Worm (Caenorhabditis elegans) whole organism, young adult: ENCODE measurements around the gene glb-9.

Experiments
- B0035.1 ChIP-seq: sonication (generic microtip); optimal IDR thresholded peaks from 2 replicates; lab custom pipeline; 2016; ENCODE audit warnings: missing genetic modification characterization, mild to moderate bottlenecking, missing compliant biosample characterization, missing genotype, missing genetic modification reagents
- F55B11.4 ChIP-seq: sonication (generic microtip); optimal IDR thresholded peaks from 2 replicates; lab custom pipeline; 2016; ENCODE audit warnings: missing compliant biosample characterization, missing genetic modification characterization, borderline replicate concordance; ENCODE audit not compliant: insufficient read depth
- F57A8.1 ChIP-seq: fragments of 200-800 bp; sonication (Bioruptor generic); optimal IDR thresholded peaks from 2 replicates; lab custom pipeline; 2018; ENCODE audit warnings: mild to moderate bottlenecking, missing genetic modification characterization, moderate library complexity, missing compliant biosample characterization
- T26A5.8 ChIP-seq: sonication (generic microtip); optimal IDR thresholded peaks from 2 replicates; lab custom pipeline; 2016; ENCODE audit warnings: missing genetic modification characterization, missing compliant biosample characterization
- ama-1 ChIP-seq, 3 experiments: fragments of 150-350 bp in 1 of 3; sonication (generic microtip) in 2 of 3; optimal IDR thresholded peaks; 2 replicates each; lab custom pipeline; 2014 to 2018; ENCODE audit warnings: missing biosample characterization in 2 of 3, missing genetic modification characterization in 2 of 3, missing genetic modification reagents in 2 of 3
- attf-3 ChIP-seq: fragments of 200-800 bp; sonication (Bioruptor generic); conservative IDR thresholded peaks from 2 replicates; pipeline ENCODE4 v1.3.6; 2022; ENCODE audit warnings: missing genetic modification reagents, missing genetic modification characterization, missing compliant biosample characterization
- ceh-91 ChIP-seq: fragments of 200-800 bp; sonication (Bioruptor generic); IDR thresholded peaks from 2 replicates; pipeline ENCODE4 v1.3.6; 2022; ENCODE audit warnings: missing genetic modification reagents, missing genetic modification characterization, missing compliant biosample characterization
- efl-1 ChIP-seq: fragments of 150-350 bp; optimal IDR thresholded peaks from 2 replicates; lab custom pipeline; 2014; ENCODE audit warnings: missing biosample characterization, missing genetic modification reagents, missing genetic modification characterization
- mel-28 ChIP-seq: sonication (generic microtip); optimal IDR thresholded peaks from 2 replicates; lab custom pipeline; 2016; ENCODE audit warnings: borderline replicate concordance, mild to moderate bottlenecking, missing genetic modification characterization, missing compliant biosample characterization
- rpc-1 ChIP-seq, 2 experiments: fragments of 150-350 bp in 1 of 2; sonication (generic microtip) in 1 of 2; optimal IDR thresholded peaks; 2 replicates each; lab custom pipeline; 2014 to 2018; ENCODE audit warnings: missing biosample characterization in 1 of 2, missing genetic modification characterization in 1 of 2, missing genetic modification reagents in 1 of 2, missing genotype in 1 of 2
- snpc-4 ChIP-seq, 5 experiments: fragments of 150-350 bp in 1 of 5; sonication (generic microtip) in 4 of 5; optimal IDR thresholded peaks; 2 replicates each; lab custom pipeline; 2014 to 2018; ENCODE audit warnings: missing genetic modification characterization in 5 of 5, missing biosample characterization in 3 of 5, antibody characterized with exemption in 2 of 5, mild to moderate bottlenecking in 2 of 5, missing compliant biosample characterization in 2 of 5, missing genotype in 2 of 5, moderate library complexity in 2 of 5, missing genetic modification reagents in 1 of 5
- unc-62 ChIP-seq: fragments of 150-350 bp; optimal IDR thresholded peaks from 2 replicates; lab custom pipeline; 2014; ENCODE audit warnings: missing biosample characterization, missing genetic modification reagents, missing genetic modification characterization
- zim-3 ChIP-seq: sonication (generic microtip); optimal IDR thresholded peaks from 2 replicates; lab custom pipeline; 2017; ENCODE audit warnings: mild to moderate bottlenecking, missing genetic modification characterization, moderate library complexity, missing compliant biosample characterization
- ztf-18 ChIP-seq: sonication (generic microtip); optimal IDR thresholded peaks from 2 replicates; lab custom pipeline; 2016; ENCODE audit warnings: missing genotype, mild to moderate bottlenecking, missing genetic modification characterization, missing compliant biosample characterization

ce11 chrII:7534934-7535333 is 15.8 kb upstream of the glb-9 start, which contains the start of gene ZK1290.13:
- no peak for TF ChIP-seq B0035.1 (tag; lab: Kevin White, UChicago)
- TF ChIP-seq ztf-18: no peak
- no peak for TF ChIP-seq snpc-4 (GFP tag; optimal IDR thresholded peaks at IDR 0.05; lab: Kevin White, UChicago)
- TF ChIP-seq snpc-4 (tag; optimal IDR thresholded peaks at IDR 0.05; lab: Kevin White, UChicago): no peak
- no peak for TF ChIP-seq T26A5.8 (tag; lab: Kevin White, UChicago)
- TF ChIP-seq unc-62 (GFP tag; lab: Kevin White, UChicago): no peak
- no peak for TF ChIP-seq F57A8.1
- no peak for TF ChIP-seq rpc-1 (optimal IDR thresholded peaks at IDR 0.05; lab: Kevin White, UChicago)
- TF ChIP-seq rpc-1 (tag; optimal IDR thresholded peaks at IDR 0.05; lab: Kevin White, UChicago): no peak
- no peak for TF ChIP-seq zim-3
- no peak for TF ChIP-seq efl-1
- no peak for TF ChIP-seq F55B11.4 (tag; lab: Kevin White, UChicago)
- TF ChIP-seq attf-3 (GFP tag; lab: Robert Waterston, UW): no peak
- TF ChIP-seq ceh-91: no peak
- no peak for TF ChIP-seq mel-28 (tag; lab: Kevin White, UChicago)
- no peak for TF ChIP-seq ama-1 (optimal IDR thresholded peaks at IDR 0.05; lab: Kevin White, UChicago)
- no peak for TF ChIP-seq ama-1 (GFP tag; optimal IDR thresholded peaks at IDR 0.05; lab: Kevin White, UChicago)
